Fruit fly (Drosophila melanogaster): ENCODE measurements around the gene spd-2.

Gene spd-2

dm6 chr3L:16571014-16571738 lies 23.6 kb downstream of the spd-2 start:
- no peak for TF ChIP-seq CG17801 (GFP tag; optimal IDR thresholded peaks at IDR 0.05; ENCODE audit: partially characterized antibody)

- no peak for TF ChIP-seq CG17801 (GFP tag; optimal IDR thresholded peaks at IDR 0.05; ENCODE audit: partially characterized antibody)
Observed at dm6 chr3L:16569456-16569855, 25.4 kb downstream of the spd-2 start.

- TF ChIP-seq CG17801 (GFP tag; optimal IDR thresholded peaks at IDR 0.05; ENCODE audit: partially characterized antibody) = no peak
Observed at dm6 chr3L:16567495-16567894, 27.3 kb downstream of the spd-2 start.

dm6 chr3L:16566700-16567221 lies 28.1 kb downstream of the spd-2 start, which contains the start of gene UQCR-6.4L:
Gene UQCR-6.4L, plus strand, starts transcription at chr3L:16566750.
- TF ChIP-seq CG17801 (GFP tag; optimal IDR thresholded peaks at IDR 0.05; ENCODE audit: partially characterized antibody) = no peak

- no peak for TF ChIP-seq CG17801 (GFP tag; optimal IDR thresholded peaks at IDR 0.05; ENCODE audit: partially characterized antibody)
Observed at dm6 chr3L:16566093-16566492, 28.7 kb downstream of the spd-2 start.

dm6 chr3L:16563361-16563760 lies 31.5 kb downstream of the spd-2 start:
- no peak for TF ChIP-seq CG17801 (GFP tag; optimal IDR thresholded peaks at IDR 0.05; ENCODE audit: partially characterized antibody)

dm6 chr3L:16556523-16556922 lies 38.3 kb downstream of the spd-2 start, which contains the start of gene CG4229:
Gene CG4229, plus strand, starts transcription at chr3L:16556823.
- TF ChIP-seq CG17801 (GFP tag; optimal IDR thresholded peaks at IDR 0.05; ENCODE audit: partially characterized antibody) = no peak

- no peak for TF ChIP-seq CG17801 (GFP tag; optimal IDR thresholded peaks at IDR 0.05; ENCODE audit: partially characterized antibody)
Observed at dm6 chr3L:16546159-16546558, 48.7 kb downstream of the spd-2 start.

dm6 chr3L:16545511-16545910 lies 49.3 kb downstream of the spd-2 start, which contains the start of gene CG13033:
Gene CG13033, minus strand, starts transcription at chr3L:16545628.
- no peak for TF ChIP-seq CG17801 (GFP tag; optimal IDR thresholded peaks at IDR 0.05; ENCODE audit: partially characterized antibody)

- no peak for TF ChIP-seq CG17801 (GFP tag; optimal IDR thresholded peaks at IDR 0.05; ENCODE audit: partially characterized antibody)
Observed at dm6 chr3L:16544220-16544619, 50.6 kb downstream of the spd-2 start.

dm6 chr3L:16542998-16543624 lies 51.7 kb downstream of the spd-2 start, which contains the start of gene CG43373:
Gene CG43373, minus strand, starts transcription at chr3L:16543370.
- TF ChIP-seq CG17801 (GFP tag; optimal IDR thresholded peaks at IDR 0.05; ENCODE audit: partially characterized antibody) = no peak
